Worm (Caenorhabditis elegans) whole organism, young adult: Measurements from ENCODE around the gene gem-4.

ENCODE experiments used
- B0261.1 ChIP-seq: sonication (generic microtip); optimal IDR thresholded peaks from 2 replicates; lab custom pipeline; 2016; ENCODE audit warnings: mild to moderate bottlenecking, missing genetic modification characterization, moderate library complexity, missing compliant biosample characterization
- C06A6.2 ChIP-seq: fragments of 200-800 bp; sonication (Bioruptor generic); conservative IDR thresholded peaks from 2 replicates; pipeline ENCODE4 v1.3.6; 2022; ENCODE audit warnings: missing genetic modification characterization, missing compliant biosample characterization
- D2030.7 ChIP-seq: fragments of 200-800 bp; sonication (Bioruptor generic); IDR thresholded peaks from 2 replicates; pipeline ENCODE4 v1.3.6; 2022; ENCODE audit warnings: missing genetic modification reagents, missing genetic modification characterization, missing compliant biosample characterization
- F49E8.2 ChIP-seq: sonication (generic microtip); optimal IDR thresholded peaks from 3 replicates; lab custom pipeline; 2017; ENCODE audit warnings: missing genetic modification characterization, mild to moderate bottlenecking, missing compliant biosample characterization, antibody characterized with exemption, moderate library complexity; ENCODE audit not compliant: insufficient read depth
- F55B11.4 ChIP-seq: sonication (generic microtip); optimal IDR thresholded peaks from 2 replicates; lab custom pipeline; 2016; ENCODE audit warnings: missing compliant biosample characterization, missing genetic modification characterization, borderline replicate concordance; ENCODE audit not compliant: insufficient read depth
- F57A8.1 ChIP-seq: fragments of 200-800 bp; sonication (Bioruptor generic); optimal IDR thresholded peaks from 2 replicates; lab custom pipeline; 2018; ENCODE audit warnings: mild to moderate bottlenecking, missing genetic modification characterization, moderate library complexity, missing compliant biosample characterization
- Y53F4B.3 ChIP-seq: fragments of 200-800 bp; sonication (Bioruptor generic); IDR thresholded peaks from 2 replicates; pipeline ENCODE4 v1.3.6; 2022; ENCODE audit warnings: missing genetic modification reagents, missing genetic modification characterization, missing compliant biosample characterization
- Y56A3A.18 ChIP-seq: fragments of 200-800 bp; sonication (Bioruptor generic); IDR thresholded peaks from 2 replicates; pipeline ENCODE4 v1.3.6; 2022; ENCODE audit warnings: missing genetic modification reagents, missing genetic modification characterization, missing compliant biosample characterization
- Y67H2A.10 ChIP-seq: fragments of 200-800 bp; sonication (Bioruptor generic); conservative IDR thresholded peaks from 2 replicates; pipeline ENCODE4 v1.3.6; 2022; ENCODE audit warnings: missing genetic modification reagents, missing genetic modification characterization, missing compliant biosample characterization
- aptf-2 ChIP-seq: fragments of 200-800 bp; sonication (Bioruptor generic); conservative IDR thresholded peaks from 2 replicates; pipeline ENCODE4 v1.3.6; 2022; ENCODE audit warnings: missing genetic modification reagents, missing genetic modification characterization, missing compliant biosample characterization
- attf-6 ChIP-seq: fragments of 200-800 bp; sonication (Bioruptor generic); IDR thresholded peaks from 2 replicates; pipeline ENCODE4 v1.3.6; 2022; ENCODE audit warnings: missing genetic modification reagents, missing genetic modification characterization, missing compliant biosample characterization
- bed-1 ChIP-seq: fragments of 200-800 bp; sonication (Bioruptor generic); IDR thresholded peaks from 2 replicates; pipeline ENCODE4 v1.3.6; 2022; ENCODE audit warnings: missing genetic modification reagents, missing genetic modification characterization, missing compliant biosample characterization
- bed-2 ChIP-seq: fragments of 200-800 bp; sonication (Bioruptor generic); IDR thresholded peaks from 2 replicates; pipeline ENCODE4 v1.3.6; 2022; ENCODE audit warnings: missing genetic modification reagents, missing genetic modification characterization, missing compliant biosample characterization
- cebp-1 ChIP-seq, 2 experiments: fragments of 200-800 bp in 1 of 2; sonication (Bioruptor generic) in 1 of 2; sonication (generic microtip) in 1 of 2; IDR thresholded peaks in 1 of 2; optimal IDR thresholded peaks in 1 of 2; 2 replicates each; pipeline versions ENCODE4 v1.3.6 to Lab custom; 2017 to 2022; ENCODE audit warnings: missing compliant biosample characterization in 2 of 2, missing genetic modification characterization in 2 of 2, mild to moderate bottlenecking in 1 of 2, missing genetic modification reagents in 1 of 2, moderate library complexity in 1 of 2
- cebp-2 ChIP-seq: fragments of 200-800 bp; sonication (Bioruptor generic); IDR thresholded peaks from 2 replicates; pipeline ENCODE4 v1.3.6; 2022; ENCODE audit warnings: missing genetic modification characterization, missing compliant biosample characterization
- ceh-27 ChIP-seq: fragments of 200-800 bp; sonication (Bioruptor generic); optimal IDR thresholded peaks from 2 replicates; lab custom pipeline; 2018; ENCODE audit warnings: mild to moderate bottlenecking, missing genetic modification characterization, moderate library complexity, missing compliant biosample characterization
- ceh-40 ChIP-seq: fragments of 200-800 bp; sonication (Bioruptor generic); IDR thresholded peaks from 2 replicates; pipeline ENCODE4 v1.3.6; 2022; ENCODE audit warnings: missing genetic modification characterization, missing compliant biosample characterization
- ceh-91 ChIP-seq: fragments of 200-800 bp; sonication (Bioruptor generic); IDR thresholded peaks from 2 replicates; pipeline ENCODE4 v1.3.6; 2022; ENCODE audit warnings: missing genetic modification reagents, missing genetic modification characterization, missing compliant biosample characterization
- dpff-1 ChIP-seq: sonication (generic microtip); optimal IDR thresholded peaks from 2 replicates; lab custom pipeline; 2017; ENCODE audit warnings: mild to moderate bottlenecking, missing genetic modification characterization, missing compliant biosample characterization
- efl-1 ChIP-seq: fragments of 150-350 bp; optimal IDR thresholded peaks from 2 replicates; lab custom pipeline; 2014; ENCODE audit warnings: missing biosample characterization, missing genetic modification reagents, missing genetic modification characterization
- ekl-4 ChIP-seq: fragments of 200-800 bp; sonication (Bioruptor generic); IDR thresholded peaks from 2 replicates; pipeline ENCODE4 v1.3.6; 2022; ENCODE audit warnings: missing genetic modification reagents, missing genetic modification characterization, missing compliant biosample characterization
- hmg-1.2 ChIP-seq: fragments of 200-800 bp; sonication (Bioruptor generic); IDR thresholded peaks from 2 replicates; pipeline ENCODE4 v1.3.6; 2022; ENCODE audit warnings: missing genetic modification reagents, missing genetic modification characterization, missing compliant biosample characterization
- hrde-1 ChIP-seq: sonication (generic microtip); optimal IDR thresholded peaks from 2 replicates; lab custom pipeline; 2016; ENCODE audit warnings: missing genetic modification characterization, mild to moderate bottlenecking, missing compliant biosample characterization, moderate library complexity, missing genotype, missing genetic modification reagents, borderline replicate concordance
- let-526 ChIP-seq: fragments of 200-800 bp; sonication (Bioruptor generic); IDR thresholded peaks from 2 replicates; pipeline ENCODE4 v1.3.6; 2022; ENCODE audit warnings: missing genetic modification reagents, missing genetic modification characterization, missing compliant biosample characterization
- let-607 ChIP-seq, 2 experiments: fragments of 200-800 bp in 1 of 2; sonication (Bioruptor generic) in 1 of 2; sonication (generic microtip) in 1 of 2; optimal IDR thresholded peaks; 2 replicates each; lab custom pipeline; 2016 to 2018; ENCODE audit warnings: mild to moderate bottlenecking in 2 of 2, missing compliant biosample characterization in 2 of 2, missing genetic modification characterization in 2 of 2, moderate library complexity in 2 of 2, missing genotype in 1 of 2
- lin-40 ChIP-seq: sonication (generic microtip); optimal IDR thresholded peaks from 2 replicates; lab custom pipeline; 2016; ENCODE audit warnings: missing genetic modification characterization, mild to moderate bottlenecking, missing compliant biosample characterization, missing genotype, missing genetic modification reagents
- lin-54 ChIP-seq: fragments of 200-800 bp; sonication (Bioruptor generic); optimal IDR thresholded peaks from 2 replicates; lab custom pipeline; 2018; ENCODE audit warnings: mild to moderate bottlenecking, missing genetic modification characterization, missing compliant biosample characterization
- lir-1 ChIP-seq: fragments of 200-800 bp; sonication (Bioruptor generic); conservative IDR thresholded peaks from 2 replicates; pipeline ENCODE4 v1.3.6; 2022; ENCODE audit warnings: missing genetic modification reagents, missing genetic modification characterization, missing compliant biosample characterization
- mcd-1 ChIP-seq: fragments of 200-800 bp; sonication (Bioruptor generic); IDR thresholded peaks from 2 replicates; pipeline ENCODE4 v1.3.6; 2022; ENCODE audit warnings: missing genetic modification reagents, missing genetic modification characterization, missing compliant biosample characterization
- mel-28 ChIP-seq: sonication (generic microtip); optimal IDR thresholded peaks from 2 replicates; lab custom pipeline; 2016; ENCODE audit warnings: borderline replicate concordance, mild to moderate bottlenecking, missing genetic modification characterization, missing compliant biosample characterization
- nfya-1 ChIP-seq: sonication (generic microtip); optimal IDR thresholded peaks from 2 replicates; lab custom pipeline; 2017; ENCODE audit warnings: antibody characterized with exemption, missing compliant biosample characterization, missing genetic modification characterization, borderline replicate concordance; ENCODE audit not compliant: insufficient read depth
- nfya-2 ChIP-seq: fragments of 200-800 bp; sonication (Bioruptor generic); IDR thresholded peaks from 2 replicates; pipeline ENCODE4 v1.3.6; 2022; ENCODE audit warnings: missing genetic modification reagents, missing genetic modification characterization, missing compliant biosample characterization
- pbrm-1 ChIP-seq: fragments of 200-800 bp; sonication (Bioruptor generic); IDR thresholded peaks from 2 replicates; pipeline ENCODE4 v1.3.6; 2022; ENCODE audit warnings: missing genetic modification reagents, missing genetic modification characterization, missing compliant biosample characterization
- sea-2 ChIP-seq: fragments of 200-800 bp; sonication (Bioruptor generic); IDR thresholded peaks from 2 replicates; pipeline ENCODE4 v1.3.6; 2022; ENCODE audit warnings: missing genetic modification characterization, missing compliant biosample characterization
- snpc-1.1 ChIP-seq: sonication (generic microtip); optimal IDR thresholded peaks from 2 replicates; lab custom pipeline; 2017; ENCODE audit warnings: missing genetic modification characterization, mild to moderate bottlenecking, missing compliant biosample characterization, antibody characterized with exemption, moderate library complexity, missing genotype, missing genetic modification reagents; ENCODE audit not compliant: insufficient read depth
- snpc-1.3 ChIP-seq: sonication (generic microtip); optimal IDR thresholded peaks from 2 replicates; lab custom pipeline; 2017; ENCODE audit warnings: missing genetic modification characterization, mild to moderate bottlenecking, missing compliant biosample characterization, antibody characterized with exemption, moderate library complexity, missing genotype, missing genetic modification reagents; ENCODE audit not compliant: insufficient read depth
- snpc-4 ChIP-seq, 5 experiments: fragments of 150-350 bp in 1 of 5; sonication (generic microtip) in 4 of 5; optimal IDR thresholded peaks; 2 replicates each; lab custom pipeline; 2014 to 2018; ENCODE audit warnings: missing genetic modification characterization in 5 of 5, missing biosample characterization in 3 of 5, antibody characterized with exemption in 2 of 5, mild to moderate bottlenecking in 2 of 5, missing compliant biosample characterization in 2 of 5, missing genotype in 2 of 5, moderate library complexity in 2 of 5, missing genetic modification reagents in 1 of 5
- tbp1 ChIP-seq: fragments of 200-800 bp; sonication (Bioruptor generic); optimal IDR thresholded peaks from 2 replicates; lab custom pipeline; 2018; ENCODE audit warnings: mild to moderate bottlenecking, missing genetic modification characterization, missing compliant biosample characterization
- unc-62 ChIP-seq: fragments of 150-350 bp; optimal IDR thresholded peaks from 2 replicates; lab custom pipeline; 2014; ENCODE audit warnings: missing biosample characterization, missing genetic modification reagents, missing genetic modification characterization
- xnd-1 ChIP-seq: sonication (generic microtip); optimal IDR thresholded peaks from 2 replicates; lab custom pipeline; 2016; ENCODE audit warnings: missing genotype, missing genetic modification reagents, missing genetic modification characterization, missing compliant biosample characterization
- ztf-6 ChIP-seq: fragments of 200-800 bp; sonication (Bioruptor generic); IDR thresholded peaks from 2 replicates; pipeline ENCODE4 v1.3.6; 2022; ENCODE audit warnings: missing genetic modification reagents, missing genetic modification characterization, missing compliant biosample characterization

gem-4 gene

ce11 chrIV:11745340-11745739, at the start of gene gem-4:
Gene gem-4 (plus strand): TSS chrIV:11745640.
- TF ChIP-seq cebp-1 (GFP tag; IDR thresholded peaks at IDR 0.05; lab: Robert Waterston, UW) (peak; percentile 36; the same call in 1 of the 2 replicates), cebp-1 (tag; optimal IDR thresholded peaks at IDR 0.05; lab: Kevin White, UChicago) (peak; percentile 53), sea-2 (no peak)

ce11 chrIV:11697514-11697913, 47.9 kb upstream of the gem-4 start:
- TF ChIP-seq Y56A3A.18 (GFP tag; lab: Robert Waterston, UW) (no peak), dpff-1 (no peak), nfya-1 (tag; lab: Kevin White, UChicago) (no peak), ceh-40 (GFP tag; lab: Robert Waterston, UW) (no peak), F49E8.2 (tag; lab: Kevin White, UChicago) (no peak), hmg-1.2 (GFP tag; lab: Robert Waterston, UW) (no peak), pbrm-1 (GFP tag; lab: Robert Waterston, UW) (no peak), F57A8.1 (GFP tag; lab: Kevin White, UChicago) (no peak), lir-1 (GFP tag; lab: Robert Waterston, UW) (no peak), lin-40 (tag; lab: Kevin White, UChicago) (no peak), snpc-1.3 (no peak), ceh-91 (no peak), F55B11.4 (tag; lab: Kevin White, UChicago) (no peak), nfya-2 (GFP tag; lab: Robert Waterston, UW) (no peak)

ce11 chrIV:11700100-11700499, 45.3 kb upstream of the gem-4 start:
- TF ChIP-seq ceh-27 (GFP tag; lab: Kevin White, UChicago): no peak
- no peak for TF ChIP-seq tbp1 (GFP tag; lab: Kevin White, UChicago)
- no peak for TF ChIP-seq let-526 (GFP tag; lab: Robert Waterston, UW)
- no peak for TF ChIP-seq attf-6
- no peak for TF ChIP-seq let-607 (tag; optimal IDR thresholded peaks at IDR 0.05; lab: Kevin White, UChicago)
- no peak for TF ChIP-seq snpc-1.1 (tag; lab: Kevin White, UChicago)
- TF ChIP-seq Y67H2A.10 (GFP tag; lab: Robert Waterston, UW): no peak
- no peak for TF ChIP-seq ztf-6
- no peak for TF ChIP-seq xnd-1 (tag; lab: Kevin White, UChicago)
- no peak for TF ChIP-seq cebp-2 (GFP tag; lab: Robert Waterston, UW)
- no peak for TF ChIP-seq B0261.1
- TF ChIP-seq, all 124 proteins: peak for 0

- TF ChIP-seq lin-54 (GFP tag; lab: Kevin White, UChicago): no peak
- TF ChIP-seq D2030.7 (GFP tag; lab: Robert Waterston, UW): no peak
- TF ChIP-seq efl-1 (GFP tag; lab: Kevin White, UChicago): no peak
- no peak for TF ChIP-seq unc-62 (GFP tag; lab: Kevin White, UChicago)
- TF ChIP-seq ekl-4: no peak
- no peak for TF ChIP-seq aptf-2
- no peak for TF ChIP-seq mel-28 (tag; lab: Kevin White, UChicago)
- TF ChIP-seq mcd-1 (GFP tag; lab: Robert Waterston, UW): no peak
- no peak for TF ChIP-seq bed-2 (GFP tag; lab: Robert Waterston, UW)
- TF ChIP-seq Y53F4B.3: no peak
- TF ChIP-seq hrde-1: no peak
- no peak for TF ChIP-seq attf-6
- TF ChIP-seq C06A6.2 (GFP tag; lab: Robert Waterston, UW): no peak
- no peak for TF ChIP-seq lir-1 (GFP tag; lab: Robert Waterston, UW)
- TF ChIP-seq snpc-1.3: no peak
- TF ChIP-seq bed-1: no peak
- TF ChIP-seq snpc-4 (GFP tag; optimal IDR thresholded peaks at IDR 0.05; lab: Kevin White, UChicago): no peak
- TF ChIP-seq snpc-4 (tag; optimal IDR thresholded peaks at IDR 0.05; lab: Kevin White, UChicago): no peak
- TF ChIP-seq ceh-27 (GFP tag; lab: Kevin White, UChicago): no peak
Measured at ce11 chrIV:11700752-11701151, 44.7 kb upstream of the gem-4 start, which contains the start of gene dpy-20. Gene dpy-20 (minus strand): TSS chrIV:11700852.
